ENCODE assay signal across 1 fruit fly cellular context in the genomic region with DNA sequence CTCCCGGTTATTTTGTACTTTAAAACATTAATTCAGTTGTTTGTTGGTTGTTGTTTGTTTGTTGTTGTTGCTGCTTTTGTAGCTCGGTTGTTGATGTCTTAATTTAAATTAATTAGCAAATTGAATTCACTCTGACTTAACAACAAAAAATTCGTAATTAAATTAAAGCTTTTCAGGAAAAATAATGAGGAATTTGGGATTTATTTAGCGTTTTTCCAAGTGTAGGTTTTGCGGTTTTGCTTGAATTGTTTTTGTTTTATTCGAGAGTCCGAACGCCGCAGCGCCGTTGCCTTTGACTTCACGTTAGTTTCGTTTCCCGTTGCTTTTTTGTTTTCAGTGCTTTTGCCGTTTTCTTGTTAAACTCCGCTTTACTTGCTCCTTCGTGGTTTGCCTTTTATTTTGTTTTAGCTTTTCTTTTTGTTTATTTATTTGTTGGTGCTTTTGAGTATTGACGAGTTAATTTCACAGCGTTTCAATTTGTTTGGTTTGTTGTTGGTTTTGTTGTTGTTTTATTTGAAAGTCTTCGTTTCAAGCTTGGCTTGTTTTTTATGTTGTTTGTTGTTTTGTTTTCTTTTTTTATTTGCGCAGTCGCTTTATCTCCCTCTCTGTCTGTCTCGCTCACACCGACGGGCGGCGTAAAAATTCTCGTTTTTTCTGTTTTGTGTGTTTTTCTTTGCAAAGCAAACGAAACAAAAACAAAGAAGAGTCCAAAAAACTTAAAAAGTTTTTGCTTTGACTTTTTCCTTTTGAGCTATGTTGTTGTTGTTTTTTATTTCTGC.
TF ChIP-seq lines count a peak whose summit lies in the region.

No protein-coding gene starts in this region.

TF ChIP-seq in whole organism, embryonic, 481 proteins besides CTCF, POLR2A, EP300 and RAD21 (continued from another document):
- TF ChIP-seq tgo (GFP tag; IDR thresholded peaks at IDR 0.05; lab: Robert Waterston, UW), result no peak
- TF ChIP-seq CoRest (tag; optimal IDR thresholded peaks at IDR 0.05; lab: Kevin White, UChicago), result peak; percentile 23
- no peak for TF ChIP-seq sd (tag; optimal IDR thresholded peaks at IDR 0.05; lab: Kevin White, UChicago)
- no peak for TF ChIP-seq CG11085 (GFP tag; IDR thresholded peaks at IDR 0.05; lab: Robert Waterston, UW)
- TF ChIP-seq seq (GFP tag; IDR thresholded peaks at IDR 0.05; lab: Robert Waterston, UW), result no peak; the same call in 1 of the 2 replicates
- no peak for TF ChIP-seq z (GFP tag; IDR thresholded peaks at IDR 0.05; lab: Robert Waterston, UW)
- TF ChIP-seq Sin3A (optimal IDR thresholded peaks at IDR 0.05; lab: Kevin White, UChicago), result no peak
- TF ChIP-seq danr (GFP tag; IDR thresholded peaks at IDR 0.05; lab: Robert Waterston, UW), result no peak
- TF ChIP-seq E2f1 (GFP tag; IDR thresholded peaks at IDR 0.05; lab: Robert Waterston, UW), result no peak; the same call in 1 of the 2 replicates
- no peak for TF ChIP-seq Sry-δ (GFP tag; optimal IDR thresholded peaks at IDR 0.05; lab: Kevin White, UChicago)
- TF ChIP-seq CG2120 (GFP tag; optimal IDR thresholded peaks at IDR 0.05; lab: Kevin White, UChicago), result peak; percentile 58
- no peak for TF ChIP-seq mld (GFP tag; IDR thresholded peaks at IDR 0.05; lab: Robert Waterston, UW; ENCODE audit: partially characterized antibody)
- no peak for TF ChIP-seq gsb (GFP tag; IDR thresholded peaks at IDR 0.05; lab: Robert Waterston, UW)
- TF ChIP-seq CG11247 (GFP tag; IDR thresholded peaks at IDR 0.05; lab: Robert Waterston, UW), result no peak
- no peak for TF ChIP-seq CG10321 (GFP tag; IDR thresholded peaks at IDR 0.05; lab: Robert Waterston, UW)
- no peak for TF ChIP-seq luna (GFP tag; optimal IDR thresholded peaks at IDR 0.05; lab: Kevin White, UChicago)
- TF ChIP-seq zf30C (GFP tag; optimal IDR thresholded peaks at IDR 0.05; lab: Kevin White, UChicago), result peak; percentile 52
- TF ChIP-seq Oli (tag; optimal IDR thresholded peaks at IDR 0.05; lab: Kevin White, UChicago), result no peak
- TF ChIP-seq Ets97D (GFP tag; optimal IDR thresholded peaks at IDR 0.05; lab: Kevin White, UChicago), result peak; percentile 6
- no peak for TF ChIP-seq CG3838 (GFP tag; optimal IDR thresholded peaks at IDR 0.05; lab: Kevin White, UChicago)
- TF ChIP-seq CG3407 (GFP tag; optimal IDR thresholded peaks at IDR 0.05; lab: Kevin White, UChicago), result no peak
- TF ChIP-seq CG1832 (GFP tag; optimal IDR thresholded peaks at IDR 0.05; lab: Kevin White, UChicago), result no peak
- TF ChIP-seq sens-2 (GFP tag; IDR thresholded peaks at IDR 0.05; lab: Robert Waterston, UW), result no peak
- TF ChIP-seq sna (GFP tag; IDR thresholded peaks at IDR 0.05; lab: Robert Waterston, UW; ENCODE audit: partially characterized antibody), result no peak
- TF ChIP-seq CG2202 (tag; optimal IDR thresholded peaks at IDR 0.05; lab: Kevin White, UChicago), result no peak
- TF ChIP-seq C15 (GFP tag; IDR thresholded peaks at IDR 0.05; lab: Robert Waterston, UW), result no peak
- TF ChIP-seq Ets65A (GFP tag; lab: Kevin White, UChicago), result peak; percentile 32
- TF ChIP-seq mam (GFP tag; optimal IDR thresholded peaks at IDR 0.05; lab: Kevin White, UChicago), result peak; percentile 33
- no peak for TF ChIP-seq tx (GFP tag; optimal IDR thresholded peaks at IDR 0.05; lab: Kevin White, UChicago)
- peak; percentile 71 for TF ChIP-seq sqz (GFP tag; optimal IDR thresholded peaks at IDR 0.05; lab: Kevin White, UChicago)
- no peak for TF ChIP-seq amos (GFP tag; IDR thresholded peaks at IDR 0.05; lab: Robert Waterston, UW; ENCODE audit: partially characterized antibody)
- no peak for TF ChIP-seq Neu2 (GFP tag; optimal IDR thresholded peaks at IDR 0.05; lab: Kevin White, UChicago; ENCODE audit: borderline replicate concordance)
- peak; percentile 42 for TF ChIP-seq az2 (GFP tag; optimal IDR thresholded peaks at IDR 0.05; lab: Kevin White, UChicago)
- no peak for TF ChIP-seq otp (GFP tag; IDR thresholded peaks at IDR 0.05; lab: Robert Waterston, UW)
- no peak for TF ChIP-seq CG12769 (tag; optimal IDR thresholded peaks at IDR 0.05; lab: Kevin White, UChicago)
- TF ChIP-seq row (GFP tag; IDR thresholded peaks at IDR 0.05; lab: Robert Waterston, UW), result peak; percentile 47; the same call in 2 of the 3 replicates
- no peak for TF ChIP-seq pan (optimal IDR thresholded peaks at IDR 0.05; lab: Kevin White, UChicago)
- peak in 1 of 2 experiments; percentile 34 for TF ChIP-seq pan (GFP tag; optimal IDR thresholded peaks at IDR 0.05 in 1 of 2, IDR thresholded peaks at IDR 0.05 in 1 of 2)
- TF ChIP-seq CG12299 (tag; optimal IDR thresholded peaks at IDR 0.05; lab: Kevin White, UChicago), result no peak
- TF ChIP-seq Max (GFP tag; optimal IDR thresholded peaks at IDR 0.05; lab: Kevin White, UChicago), result no peak
- no peak for TF ChIP-seq wek (GFP tag; optimal IDR thresholded peaks at IDR 0.05; lab: Kevin White, UChicago)
- peak; percentile 4 for TF ChIP-seq Hr3 (GFP tag; optimal IDR thresholded peaks at IDR 0.05; lab: Kevin White, UChicago)
- no peak for TF ChIP-seq CG1647 (GFP tag; optimal IDR thresholded peaks at IDR 0.05; lab: Kevin White, UChicago)
- peak; percentile 20 for TF ChIP-seq CG9437 (GFP tag; optimal IDR thresholded peaks at IDR 0.05; lab: Kevin White, UChicago)
- no peak for TF ChIP-seq yki (optimal IDR thresholded peaks at IDR 0.05; lab: Kevin White, UChicago)
- TF ChIP-seq dysf (GFP tag; IDR thresholded peaks at IDR 0.05; lab: Robert Waterston, UW), result no peak; the same call in 2 of the 3 replicates
- TF ChIP-seq bowl (GFP tag; IDR thresholded peaks at IDR 0.05; lab: Robert Waterston, UW), result no peak
